Fruit fly (Drosophila melanogaster): Measurements from ENCODE around the gene rtet.

Gene rtet

dm6 chr3R:21150090-21150489 lies 41.8 kb downstream of the rtet start (continued):
- no peak for TF ChIP-seq CG3847 (GFP tag; IDR thresholded peaks at IDR 0.05)
- no peak for TF ChIP-seq sisA (GFP tag; IDR thresholded peaks at IDR 0.05)
- no peak for TF ChIP-seq vnd (GFP tag; IDR thresholded peaks at IDR 0.05; ENCODE audit: partially characterized antibody)
- no peak for TF ChIP-seq slou (GFP tag; optimal IDR thresholded peaks at IDR 0.05)
- peak; percentile 8 for TF ChIP-seq sens (GFP tag)
- TF ChIP-seq H2.0 (GFP tag; IDR thresholded peaks at IDR 0.05), result no peak
- no peak for TF ChIP-seq CG30431 (GFP tag; optimal IDR thresholded peaks at IDR 0.05)
- TF ChIP-seq tup (GFP tag; optimal IDR thresholded peaks at IDR 0.05), result no peak
- peak; percentile 65 for TF ChIP-seq CG15479 (GFP tag; optimal IDR thresholded peaks at IDR 0.05)
- TF ChIP-seq CG3163 (GFP tag; optimal IDR thresholded peaks at IDR 0.05), result no peak
- TF ChIP-seq CG9437 (GFP tag; optimal IDR thresholded peaks at IDR 0.05), result no peak
- TF ChIP-seq exex (tag; optimal IDR thresholded peaks at IDR 0.05), result peak; percentile 30
- no peak for TF ChIP-seq CG17612 (GFP tag; IDR thresholded peaks at IDR 0.05)
- no peak for TF ChIP-seq so (GFP tag; IDR thresholded peaks at IDR 0.05)
- no peak for TF ChIP-seq CG8290 (GFP tag; optimal IDR thresholded peaks at IDR 0.05)
- TF ChIP-seq CG8290 (tag; optimal IDR thresholded peaks at IDR 0.05), result no peak
- TF ChIP-seq sd (tag; optimal IDR thresholded peaks at IDR 0.05), result no peak
- no peak for TF ChIP-seq Elba2 (GFP tag; optimal IDR thresholded peaks at IDR 0.05)
- TF ChIP-seq da (GFP tag; optimal IDR thresholded peaks at IDR 0.05), result no peak
- no peak for TF ChIP-seq phol (tag; optimal IDR thresholded peaks at IDR 0.05)
- no peak for TF ChIP-seq CG2875 (GFP tag; optimal IDR thresholded peaks at IDR 0.05)
- no peak for TF ChIP-seq MTF-1 (GFP tag; optimal IDR thresholded peaks at IDR 0.05; ENCODE audit: borderline replicate concordance)
- TF ChIP-seq CG17385 (GFP tag; optimal IDR thresholded peaks at IDR 0.05), result no peak
- no peak for TF ChIP-seq Scr (GFP tag; IDR thresholded peaks at IDR 0.05; ENCODE audit: partially characterized antibody)
- TF ChIP-seq CG33213 (GFP tag; optimal IDR thresholded peaks at IDR 0.05), result no peak
- no peak for TF ChIP-seq Mrtf (GFP tag; IDR thresholded peaks at IDR 0.05)
- TF ChIP-seq CG10274 (GFP tag; optimal IDR thresholded peaks at IDR 0.05), result no peak
- TF ChIP-seq Aef1 (GFP tag; IDR thresholded peaks at IDR 0.05), result no peak
- no peak for TF ChIP-seq Nf-YB (GFP tag; optimal IDR thresholded peaks at IDR 0.05)
- TF ChIP-seq luna (GFP tag; optimal IDR thresholded peaks at IDR 0.05), result no peak
- TF ChIP-seq Dref (GFP tag; IDR thresholded peaks at IDR 0.05), result no peak
- TF ChIP-seq CG1024 (GFP tag; IDR thresholded peaks at IDR 0.05), result no peak
- TF ChIP-seq CG7928 (GFP tag; optimal IDR thresholded peaks at IDR 0.05), result no peak
- TF ChIP-seq mirr (GFP tag; optimal IDR thresholded peaks at IDR 0.05), result peak; percentile 38
- TF ChIP-seq gcm (GFP tag; optimal IDR thresholded peaks at IDR 0.05), result peak; percentile 42
- no peak for TF ChIP-seq esg (GFP tag; conservative IDR thresholded peaks at IDR 0.05)
- TF ChIP-seq CG10654 (GFP tag; optimal IDR thresholded peaks at IDR 0.05), result no peak
- no peak for TF ChIP-seq pfk (GFP tag; optimal IDR thresholded peaks at IDR 0.05)
- TF ChIP-seq cwo (GFP tag; optimal IDR thresholded peaks at IDR 0.05), result peak; percentile 59
- TF ChIP-seq wdn (GFP tag; IDR thresholded peaks at IDR 0.05), result no peak
- TF ChIP-seq corto (GFP tag; optimal IDR thresholded peaks at IDR 0.05), result no peak
- no peak for TF ChIP-seq CG2678 (tag; optimal IDR thresholded peaks at IDR 0.05)
- TF ChIP-seq CG13296 (GFP tag; optimal IDR thresholded peaks at IDR 0.05), result no peak
- TF ChIP-seq Ssrp (tag; optimal IDR thresholded peaks at IDR 0.05), result no peak
- 0 out of 2 replicates have a peak, but pooled peaks have one; percentile 7 for TF ChIP-seq ap (GFP tag; IDR thresholded peaks at IDR 0.05)
- TF ChIP-seq HmgD (GFP tag; optimal IDR thresholded peaks at IDR 0.05), result no peak
- no peak for TF ChIP-seq CG10267 (tag; optimal IDR thresholded peaks at IDR 0.05)
- TF ChIP-seq cas (GFP tag; IDR thresholded peaks at IDR 0.05), result no peak
- TF ChIP-seq maf-S (GFP tag; optimal IDR thresholded peaks at IDR 0.05), result no peak
- peak; percentile 28; the same call in 1 of the 2 replicates for TF ChIP-seq ato (GFP tag; IDR thresholded peaks at IDR 0.05; ENCODE audit: partially characterized antibody)
- no peak for TF ChIP-seq ttk (GFP tag; IDR thresholded peaks at IDR 0.05)
- no peak for TF ChIP-seq CG18619 (GFP tag; optimal IDR thresholded peaks at IDR 0.05)
